Fruit fly (Drosophila melanogaster): ENCODE data around the gene koko.
A peak's percentile ranks its signal among the peaks of the same experiment; 100 is the strongest.

koko gene

DNA sequence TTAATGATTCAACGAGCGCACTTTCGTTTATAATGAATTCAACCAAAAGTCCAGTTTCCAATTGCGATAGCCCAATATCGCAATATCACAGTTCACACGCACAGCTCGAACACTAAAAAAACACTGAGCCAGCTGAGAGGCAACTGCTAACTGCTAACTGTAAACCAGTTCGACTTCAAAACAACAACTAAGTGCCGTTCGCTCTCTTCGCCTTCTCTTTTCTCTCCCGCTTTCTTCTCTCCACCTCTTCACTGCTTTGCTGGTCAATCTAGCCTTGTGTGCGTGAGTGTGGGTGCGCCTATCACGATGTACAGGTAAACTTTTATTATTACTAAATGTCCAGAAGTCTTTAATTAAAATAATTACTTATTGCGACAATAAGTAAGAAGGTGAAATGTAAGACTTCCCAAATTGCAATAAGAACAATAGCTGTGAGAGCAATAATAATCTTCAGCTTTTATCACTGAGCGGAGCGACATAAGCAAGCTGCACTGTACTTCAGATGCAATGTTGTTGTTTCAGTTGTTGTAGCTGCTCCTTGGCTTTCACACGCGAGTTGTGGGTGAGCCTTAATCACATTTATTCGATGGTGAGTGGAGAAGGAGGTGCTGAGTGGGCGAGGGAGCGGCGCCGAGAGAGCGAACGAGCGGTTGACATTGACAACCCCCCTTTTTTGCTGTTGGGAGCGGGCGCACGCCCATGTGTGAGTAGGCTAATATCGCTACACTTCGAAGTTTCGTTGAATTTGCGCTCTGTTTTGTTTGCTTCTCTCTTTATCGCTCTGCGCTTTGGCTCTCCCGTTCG is 5.8 kb upstream of the koko start, which contains the start of gene Vti1b (continued):
- peak; percentile 95 for TF ChIP-seq pros (GFP tag; optimal IDR thresholded peaks at IDR 0.05)
- TF ChIP-seq CG10366 (GFP tag; IDR thresholded peaks at IDR 0.05), result peak; percentile 94
- TF ChIP-seq slp2 (GFP tag; optimal IDR thresholded peaks at IDR 0.05), result peak; percentile 93
- 0 out of 2 replicates have a peak, but pooled peaks have one; percentile 32 for TF ChIP-seq Doc2 (GFP tag; IDR thresholded peaks at IDR 0.05)
- TF ChIP-seq Nf-YB (GFP tag; optimal IDR thresholded peaks at IDR 0.05), result peak; percentile 82
- TF ChIP-seq eyg (GFP tag; optimal IDR thresholded peaks at IDR 0.05), result peak; percentile 72
- TF ChIP-seq dan (GFP tag; IDR thresholded peaks at IDR 0.05), result peak; percentile 83
- TF ChIP-seq repo (GFP tag; optimal IDR thresholded peaks at IDR 0.05), result peak; percentile 75
- TF ChIP-seq chm (GFP tag; IDR thresholded peaks at IDR 0.05), result peak; percentile 90
- peak; percentile 95 for TF ChIP-seq kni (GFP tag; optimal IDR thresholded peaks at IDR 0.05)
- peak; percentile 91 for TF ChIP-seq ems (GFP tag; optimal IDR thresholded peaks at IDR 0.05)
- TF ChIP-seq her (GFP tag; optimal IDR thresholded peaks at IDR 0.05), result peak; percentile 85
- peak; percentile 87 for TF ChIP-seq CG1603 (tag; optimal IDR thresholded peaks at IDR 0.05)
- peak; percentile 83 for TF ChIP-seq CG12071 (GFP tag; optimal IDR thresholded peaks at IDR 0.05)
- peak; percentile 75 for TF ChIP-seq corto (GFP tag; optimal IDR thresholded peaks at IDR 0.05)
- TF ChIP-seq sr (GFP tag; IDR thresholded peaks at IDR 0.05), result peak; percentile 87
- TF ChIP-seq CG2678 (tag; optimal IDR thresholded peaks at IDR 0.05), result peak; percentile 96
- TF ChIP-seq mld (GFP tag; IDR thresholded peaks at IDR 0.05; ENCODE audit: partially characterized antibody), result no peak
- TF ChIP-seq H2.0 (GFP tag; IDR thresholded peaks at IDR 0.05), result peak; percentile 94
- TF ChIP-seq tin (GFP tag; optimal IDR thresholded peaks at IDR 0.05), result peak; percentile 96
- TF ChIP-seq ham (GFP tag; IDR thresholded peaks at IDR 0.05), result peak; percentile 70
- TF ChIP-seq MESR4 (GFP tag; optimal IDR thresholded peaks at IDR 0.05), result peak; percentile 24
- TF ChIP-seq ttk (GFP tag; IDR thresholded peaks at IDR 0.05), result peak; percentile 92
- TF ChIP-seq Nf-YA (GFP tag; IDR thresholded peaks at IDR 0.05), result peak; percentile 90
- TF ChIP-seq Eip74EF (GFP tag; optimal IDR thresholded peaks at IDR 0.05), result peak in 1 of 2 experiments; percentile 92
- peak; percentile 89 for TF ChIP-seq ewg (GFP tag; optimal IDR thresholded peaks at IDR 0.05)
- peak; percentile 85 for TF ChIP-seq pnt (GFP tag; optimal IDR thresholded peaks at IDR 0.05)
- TF ChIP-seq Mad (GFP tag; optimal IDR thresholded peaks at IDR 0.05), result peak; percentile 95
- TF ChIP-seq zen2 (GFP tag; IDR thresholded peaks at IDR 0.05; ENCODE audit: partially characterized antibody), result peak; percentile 7; the same call in 1 of the 3 replicates
- TF ChIP-seq insv (GFP tag; optimal IDR thresholded peaks at IDR 0.05), result peak in 1 of 2 experiments; percentile 47
- peak; percentile 89 for TF ChIP-seq gro (GFP tag; optimal IDR thresholded peaks at IDR 0.05)
- TF ChIP-seq CG17612 (GFP tag; IDR thresholded peaks at IDR 0.05), result peak; percentile 86
- peak; percentile 69 for TF ChIP-seq CG2116 (GFP tag; optimal IDR thresholded peaks at IDR 0.05)
- peak; percentile 74 for TF ChIP-seq E2f2 (GFP tag; IDR thresholded peaks at IDR 0.05)
- TF ChIP-seq tgo (GFP tag; IDR thresholded peaks at IDR 0.05), result peak; percentile 94
- peak in 1 of 2 experiments; percentile 60 for TF ChIP-seq crp (GFP tag; optimal IDR thresholded peaks at IDR 0.05)
- TF ChIP-seq CG31365 (tag; optimal IDR thresholded peaks at IDR 0.05), result peak; percentile 83
- TF ChIP-seq sc (optimal IDR thresholded peaks at IDR 0.05), result no peak
- peak; percentile 93 for TF ChIP-seq sc (GFP tag; optimal IDR thresholded peaks at IDR 0.05)
- peak; percentile 92 for TF ChIP-seq CG12155 (GFP tag; optimal IDR thresholded peaks at IDR 0.05)
- TF ChIP-seq HLH54F (GFP tag; optimal IDR thresholded peaks at IDR 0.05), result peak; percentile 92
- TF ChIP-seq CG3065 (GFP tag; optimal IDR thresholded peaks at IDR 0.05), result peak; percentile 87
- TF ChIP-seq Taf1 (GFP tag; IDR thresholded peaks at IDR 0.05), result peak; percentile 87
- peak; percentile 94 for TF ChIP-seq lmd (GFP tag; IDR thresholded peaks at IDR 0.05)
- peak; percentile 91 for TF ChIP-seq CG9215 (GFP tag; IDR thresholded peaks at IDR 0.05)
- peak; percentile 93 for TF ChIP-seq ftz-f1 (GFP tag; optimal IDR thresholded peaks at IDR 0.05)
- TF ChIP-seq Scr (GFP tag; IDR thresholded peaks at IDR 0.05; ENCODE audit: partially characterized antibody), result no peak
- no peak for TF ChIP-seq CG6791 (GFP tag; IDR thresholded peaks at IDR 0.05; ENCODE audit: partially characterized antibody)
- no peak for TF ChIP-seq Hr39 (optimal IDR thresholded peaks at IDR 0.05)
